Worm (Caenorhabditis elegans): ENCODE measurements around the gene F39H12.3.

- TF ChIP-seq mdl-1 (tag; optimal IDR thresholded peaks at IDR 0.05) (no peak), hlh-4 (tag; optimal IDR thresholded peaks at IDR 0.05) (no peak), fkh-10 (GFP tag; optimal IDR thresholded peaks at IDR 0.05) (no peak), mab-9 (GFP tag; IDR thresholded peaks at IDR 0.05) (no peak), sptf-1 (tag; optimal IDR thresholded peaks at IDR 0.05) (no peak), dpl-1 (GFP tag; optimal IDR thresholded peaks at IDR 0.05) (no peak), hpl-2 (GFP tag; optimal IDR thresholded peaks at IDR 0.05) (no peak), lin-15B (tag; optimal IDR thresholded peaks at IDR 0.05) (no peak)
These were observed at the start of gene F39H12.3 for ce11 chrX:841393-841792.
